Worm (Caenorhabditis elegans) whole organism, young adult: ENCODE measurements around the gene ule-3.

ENCODE experiments used
- C17E4.6 ChIP-seq: fragments of 200-800 bp; sonication (Bioruptor generic); IDR thresholded peaks from 2 replicates; pipeline ENCODE4 v1.3.6; 2022; ENCODE audit warnings: missing genetic modification reagents, missing genetic modification characterization, missing compliant biosample characterization
- F39B2.1 ChIP-seq: fragments of 200-800 bp; sonication (Bioruptor generic); IDR thresholded peaks from 2 replicates; pipeline ENCODE4 v1.3.6; 2022; ENCODE audit warnings: missing genetic modification reagents, missing genetic modification characterization, missing compliant biosample characterization
- K12H6.12 ChIP-seq: fragments of 200-800 bp; sonication (Bioruptor generic); optimal IDR thresholded peaks from 2 replicates; lab custom pipeline; 2018; ENCODE audit warnings: mild to moderate bottlenecking, missing genetic modification characterization, missing compliant biosample characterization
- attf-3 ChIP-seq: fragments of 200-800 bp; sonication (Bioruptor generic); conservative IDR thresholded peaks from 2 replicates; pipeline ENCODE4 v1.3.6; 2022; ENCODE audit warnings: missing genetic modification reagents, missing genetic modification characterization, missing compliant biosample characterization
- attf-6 ChIP-seq: fragments of 200-800 bp; sonication (Bioruptor generic); IDR thresholded peaks from 2 replicates; pipeline ENCODE4 v1.3.6; 2022; ENCODE audit warnings: missing genetic modification reagents, missing genetic modification characterization, missing compliant biosample characterization
- ceh-27 ChIP-seq: fragments of 200-800 bp; sonication (Bioruptor generic); optimal IDR thresholded peaks from 2 replicates; lab custom pipeline; 2018; ENCODE audit warnings: mild to moderate bottlenecking, missing genetic modification characterization, moderate library complexity, missing compliant biosample characterization
- ceh-91 ChIP-seq: fragments of 200-800 bp; sonication (Bioruptor generic); IDR thresholded peaks from 2 replicates; pipeline ENCODE4 v1.3.6; 2022; ENCODE audit warnings: missing genetic modification reagents, missing genetic modification characterization, missing compliant biosample characterization
- lag-1 ChIP-seq: fragments of 200-800 bp; sonication (Bioruptor generic); IDR thresholded peaks from 2 replicates; pipeline ENCODE4 v1.3.6; 2022; ENCODE audit warnings: missing genetic modification reagents, missing genetic modification characterization, missing compliant biosample characterization
- let-607 ChIP-seq, 2 experiments: fragments of 200-800 bp in 1 of 2; sonication (Bioruptor generic) in 1 of 2; sonication (generic microtip) in 1 of 2; optimal IDR thresholded peaks; 2 replicates each; lab custom pipeline; 2016 to 2018; ENCODE audit warnings: mild to moderate bottlenecking in 2 of 2, missing compliant biosample characterization in 2 of 2, missing genetic modification characterization in 2 of 2, moderate library complexity in 2 of 2, missing genotype in 1 of 2
- mcd-1 ChIP-seq: fragments of 200-800 bp; sonication (Bioruptor generic); IDR thresholded peaks from 2 replicates; pipeline ENCODE4 v1.3.6; 2022; ENCODE audit warnings: missing genetic modification reagents, missing genetic modification characterization, missing compliant biosample characterization
- rec-8 ChIP-seq, 2 experiments: sonication (generic microtip); optimal IDR thresholded peaks; 2 replicates each; lab custom pipeline; 2016; ENCODE audit warnings: mild to moderate bottlenecking in 2 of 2, missing genetic modification characterization in 2 of 2, missing genetic modification reagents in 2 of 2, missing genotype in 2 of 2, missing biosample characterization in 1 of 2, missing compliant biosample characterization in 1 of 2, moderate library complexity in 1 of 2
- tlf-1 ChIP-seq: fragments of 200-800 bp; sonication (Bioruptor generic); optimal IDR thresholded peaks from 2 replicates; lab custom pipeline; 2018; ENCODE audit warnings: mild to moderate bottlenecking, missing genetic modification characterization, missing compliant biosample characterization
- unc-62 ChIP-seq: fragments of 150-350 bp; optimal IDR thresholded peaks from 2 replicates; lab custom pipeline; 2014; ENCODE audit warnings: missing biosample characterization, missing genetic modification reagents, missing genetic modification characterization

DNA sequence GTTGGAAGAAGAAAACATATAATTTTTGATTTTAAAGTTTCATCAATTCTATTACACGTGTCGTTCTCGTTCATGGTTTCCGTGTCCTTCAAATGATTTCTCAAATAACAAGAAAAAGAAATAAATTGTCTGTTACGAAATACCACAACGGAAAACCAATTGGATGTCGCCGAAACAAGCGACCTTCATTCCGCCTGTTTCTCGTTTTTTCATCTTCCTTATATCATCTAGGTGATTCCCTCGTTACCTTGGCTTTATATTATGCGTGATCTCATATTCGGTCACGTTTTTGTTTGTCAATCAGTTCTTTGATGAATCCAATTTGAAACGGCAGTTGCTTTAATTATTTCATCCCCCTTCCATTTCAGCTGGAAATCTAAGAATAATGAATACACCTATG lies 36.5 kb upstream of the ule-3 start:
- TF ChIP-seq F39B2.1 (GFP tag; lab: Robert Waterston, UW) (no peak), attf-6 (GFP tag; lab: Robert Waterston, UW) (no peak), attf-3 (GFP tag; lab: Robert Waterston, UW) (no peak), mcd-1 (GFP tag; lab: Robert Waterston, UW) (no peak), let-607 (tag; optimal IDR thresholded peaks at IDR 0.05; lab: Kevin White, UChicago) (no peak), C17E4.6 (no peak), ceh-91 (no peak), tlf-1 (GFP tag; lab: Kevin White, UChicago) (no peak), ceh-27 (GFP tag; lab: Kevin White, UChicago) (no peak), rec-8 (tag; optimal IDR thresholded peaks at IDR 0.05; lab: Kevin White, UChicago) (no peak), lag-1 (GFP tag; lab: Robert Waterston, UW) (no peak), unc-62 (GFP tag; lab: Kevin White, UChicago) (no peak), K12H6.12 (tag; lab: Kevin White, UChicago) (no peak)
